Fruit fly (Drosophila melanogaster) whole organism: ENCODE data around the gene CG10345.

Source experiments
- CG8478 ChIP-seq: fragments of >200 bp; optimal IDR thresholded peaks from 2 replicates; lab custom pipeline; 2018; ENCODE audit warnings: inconsistent platforms
- Dll ChIP-seq: fragments of >200 bp; optimal IDR thresholded peaks from 2 replicates; lab custom pipeline; 2017
- EcR ChIP-seq, 2 experiments: fragments of >200 bp; optimal IDR thresholded peaks; 2 replicates each; lab custom pipeline; 2017; ENCODE audit warnings: missing biosample characterization in 2 of 2, missing genetic modification characterization in 2 of 2, missing genetic modification reagents in 2 of 2
- pan ChIP-seq: fragments of >200 bp; optimal IDR thresholded peaks from 2 replicates; lab custom pipeline; 2017
- psq ChIP-seq: fragments of >200 bp; optimal IDR thresholded peaks from 2 replicates; lab custom pipeline; 2017
- usp ChIP-seq: fragments of >200 bp; optimal IDR thresholded peaks from 2 replicates; lab custom pipeline; 2017; ENCODE audit warnings: missing biosample characterization, missing genetic modification characterization, mixed read lengths

The CG10345 gene

DNA sequence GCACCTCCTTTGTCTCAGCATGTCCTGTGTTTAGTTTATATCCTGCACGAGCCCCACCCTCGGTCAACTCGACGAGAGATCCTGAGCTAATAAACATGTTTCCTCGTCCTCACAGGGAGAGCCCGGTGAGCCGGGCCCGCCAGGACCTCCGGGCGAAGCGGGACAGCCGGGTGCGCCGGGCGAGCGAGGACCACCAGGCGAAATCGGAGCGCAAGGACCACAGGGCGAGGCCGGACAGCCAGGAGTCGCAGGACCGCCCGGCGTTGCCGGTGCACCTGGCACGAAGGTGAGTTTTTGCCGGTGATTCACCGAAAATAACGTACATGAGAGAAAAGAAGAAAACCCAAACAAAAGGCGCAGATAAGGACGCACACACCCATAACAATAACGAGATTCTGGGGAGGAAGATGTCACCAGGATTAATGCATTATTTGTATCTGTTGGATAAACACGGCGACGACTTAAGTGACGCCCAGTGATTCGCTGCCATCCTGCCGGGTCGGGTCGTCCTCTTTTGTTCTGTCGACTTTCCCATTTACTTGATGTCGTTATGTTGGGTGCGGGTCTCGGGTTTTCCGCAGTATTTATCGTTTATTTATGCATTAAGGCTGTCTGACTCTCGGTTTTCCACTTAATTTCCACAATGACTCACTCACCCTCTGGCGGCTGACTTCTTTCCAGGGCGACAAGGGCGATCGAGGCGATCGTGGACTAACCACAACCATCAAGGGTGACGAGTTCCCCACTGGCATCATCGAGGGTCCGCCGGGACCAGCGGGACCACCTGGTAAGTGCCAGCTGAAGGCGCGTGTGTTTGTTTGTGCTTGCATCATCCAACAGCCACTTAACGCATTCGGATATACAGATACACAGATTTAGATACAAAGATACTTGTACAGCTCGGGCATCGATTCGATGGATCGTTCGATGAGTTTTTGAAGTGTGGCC, 52.7 kb downstream of the CG10345 start:
- TF ChIP-seq usp (GFP tag; lab: Kevin White, UChicago) = no peak
- TF ChIP-seq pan (lab: Kevin White, UChicago) = no peak
- no peak for TF ChIP-seq psq
- no peak for TF ChIP-seq EcR (GFP tag; optimal IDR thresholded peaks at IDR 0.05; lab: Kevin White, UChicago)
- TF ChIP-seq Dll (lab: Kevin White, UChicago) = no peak
- no peak for TF ChIP-seq CG8478 (lab: Kevin White, UChicago)
